Worm (Caenorhabditis elegans) whole organism, L2 larva: ENCODE results near the gene Y48E1B.3.
A peak's percentile ranks its signal among the peaks of the same experiment; 100 is the strongest.

Experiments
- elt-1 ChIP-seq: fragments of 150-350 bp; optimal IDR thresholded peaks from 2 replicates; lab custom pipeline; 2014; ENCODE audit warnings: missing biosample characterization, missing genetic modification characterization
- fos-1 ChIP-seq: fragments of 150-350 bp; optimal IDR thresholded peaks from 2 replicates; lab custom pipeline; 2014; ENCODE audit warnings: missing biosample characterization, missing genetic modification characterization
- lin-13 ChIP-seq: fragments of 150-350 bp; optimal IDR thresholded peaks from 2 replicates; lab custom pipeline; 2014; ENCODE audit warnings: missing biosample characterization, missing genetic modification reagents, missing genetic modification characterization
- lin-39 ChIP-seq: fragments of 150-350 bp; optimal IDR thresholded peaks from 2 replicates; lab custom pipeline; 2014; ENCODE audit warnings: missing biosample characterization, missing genetic modification reagents, missing genetic modification characterization
- sem-4 ChIP-seq: fragments of 150-350 bp; optimal IDR thresholded peaks from 2 replicates; lab custom pipeline; 2014; ENCODE audit warnings: missing biosample characterization, missing genetic modification reagents, missing genetic modification characterization
- ztf-11 ChIP-seq: sonication (generic microtip); optimal IDR thresholded peaks from 2 replicates; lab custom pipeline; 2017; ENCODE audit warnings: missing biosample characterization, missing genetic modification characterization

- TF ChIP-seq ztf-11 (tag; lab: Kevin White, UChicago), result no peak
- peak; percentile 81 for TF ChIP-seq fos-1 (tag; lab: Kevin White, UChicago)
- TF ChIP-seq elt-1 (tag; lab: Kevin White, UChicago), result no peak
- TF ChIP-seq sem-4, result no peak
- no peak for TF ChIP-seq lin-13 (GFP tag; lab: Kevin White, UChicago)
- TF ChIP-seq lin-39 (tag; lab: Kevin White, UChicago), result no peak
Measured at ce11 chrII:13507535-13507934, 60.2 kb downstream of the Y48E1B.3 start, which contains the start of gene nep-17.
